Worm (Caenorhabditis elegans) whole organism, midembryonic: ENCODE measurements around the gene F40G9.6.
A peak's percentile ranks its signal among the peaks of the same experiment; 100 is the strongest.

ENCODE experiments used
- T22C8.4 ChIP-seq: fragments of 200-800 bp; sonication (Bioruptor generic); IDR thresholded peaks from 2 replicates; pipeline ENCODE4 v1.3.6; 2022; ENCODE audit warnings: missing genetic modification characterization, missing compliant biosample characterization
- cog-1 ChIP-seq: sonication (generic microtip); optimal IDR thresholded peaks from 2 replicates; lab custom pipeline; 2016; ENCODE audit warnings: missing genetic modification characterization, missing compliant biosample characterization
- flt-1 ChIP-seq: fragments of 200-800 bp; sonication (Bioruptor generic); IDR thresholded peaks from 2 replicates; pipeline ENCODE4 v1.3.6; 2022; ENCODE audit warnings: missing genetic modification characterization, missing compliant biosample characterization
- klf-2 ChIP-seq: fragments of 200-800 bp; sonication (Bioruptor generic); conservative IDR thresholded peaks from 2 replicates; pipeline ENCODE4 v1.3.6; 2022; ENCODE audit warnings: missing genetic modification reagents, missing genetic modification characterization, missing compliant biosample characterization
- med-1 ChIP-seq: sonication (generic microtip); optimal IDR thresholded peaks from 2 replicates; lab custom pipeline; 2017; ENCODE audit warnings: missing genetic modification characterization, mild to moderate bottlenecking, missing compliant biosample characterization, antibody characterized with exemption, missing genetic modification reagents; ENCODE audit not compliant: insufficient read depth
- ref-1 ChIP-seq: fragments of 200-800 bp; sonication (Bioruptor generic); conservative IDR thresholded peaks from 2 replicates; pipeline ENCODE4 v1.3.6; 2022; ENCODE audit warnings: missing genetic modification reagents, missing genetic modification characterization, missing compliant biosample characterization
- tab-1 ChIP-seq: fragments of 200-800 bp; sonication (Bioruptor generic); IDR thresholded peaks from 2 replicates; pipeline ENCODE4 v1.3.6; 2022; ENCODE audit warnings: missing genetic modification characterization, missing compliant biosample characterization
- ztf-23 ChIP-seq: fragments of 200-800 bp; sonication (Bioruptor generic); IDR thresholded peaks from 2 replicates; pipeline ENCODE4 v1.3.6; 2022; ENCODE audit warnings: missing genetic modification reagents, missing genetic modification characterization, missing compliant biosample characterization
- ztf-29 ChIP-seq: fragments of 200-800 bp; sonication (Bioruptor generic); IDR thresholded peaks from 2 replicates; pipeline ENCODE4 v1.3.6; 2022; ENCODE audit warnings: missing genetic modification reagents, missing genetic modification characterization, missing compliant biosample characterization

The F40G9.6 gene

DNA sequence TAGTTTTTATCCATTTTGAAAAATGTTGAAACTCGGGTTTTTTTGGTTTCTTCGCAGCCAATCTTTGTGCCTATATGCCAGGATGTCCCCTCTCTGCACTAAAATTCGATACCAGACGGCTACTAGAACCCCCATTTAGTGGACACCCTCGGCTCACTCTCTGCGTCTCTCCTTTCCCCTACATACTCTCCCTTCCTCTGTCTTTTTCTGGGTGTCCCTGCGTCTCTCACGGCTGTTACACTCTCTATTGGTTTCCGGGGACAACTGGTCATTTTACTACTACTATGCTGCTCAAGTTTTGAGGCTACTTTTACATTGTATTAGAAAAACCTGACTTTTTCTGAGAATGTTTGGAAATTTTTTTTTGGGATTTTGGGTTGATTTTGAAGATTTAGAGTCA, 41.0 kb downstream of the F40G9.6 start:
- TF ChIP-seq cog-1, result no peak
- no peak for TF ChIP-seq tab-1 (GFP tag; lab: Robert Waterston, UW)
- TF ChIP-seq ztf-29 (GFP tag; lab: Robert Waterston, UW), result no peak
- TF ChIP-seq flt-1 (GFP tag; lab: Robert Waterston, UW), result no peak
- TF ChIP-seq med-1 (GFP tag; lab: Kevin White, UChicago), result no peak
- no peak for TF ChIP-seq T22C8.4 (GFP tag; lab: Robert Waterston, UW)

DNA sequence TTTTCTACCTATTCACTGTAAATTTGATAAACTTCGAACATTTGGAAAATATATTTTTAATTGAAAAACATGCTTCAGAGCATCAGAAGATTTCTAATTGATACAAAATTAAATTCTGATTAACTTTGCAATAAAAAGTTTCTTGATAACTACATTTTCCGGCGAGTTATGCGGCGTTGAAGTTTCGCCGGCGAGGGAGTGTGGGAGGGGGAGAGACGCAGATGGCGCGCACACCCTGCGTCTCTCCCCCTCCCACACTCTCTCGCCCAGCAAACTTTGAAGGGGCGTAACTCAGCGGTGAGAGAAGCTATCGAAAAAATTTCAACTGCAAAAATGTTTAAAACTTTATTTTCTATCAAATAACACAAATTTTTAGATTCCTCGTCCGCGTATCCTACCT, 43.2 kb downstream of the F40G9.6 start:
- no peak for TF ChIP-seq med-1 (GFP tag; lab: Kevin White, UChicago)
- no peak for TF ChIP-seq cog-1
- TF ChIP-seq ztf-23, result no peak
- no peak for TF ChIP-seq klf-2 (GFP tag; lab: Robert Waterston, UW)
- TF ChIP-seq flt-1 (GFP tag; lab: Robert Waterston, UW), result no peak
- no peak for TF ChIP-seq tab-1 (GFP tag; lab: Robert Waterston, UW)
- TF ChIP-seq ztf-29 (GFP tag; lab: Robert Waterston, UW), result no peak
- TF ChIP-seq ref-1 (GFP tag; lab: Robert Waterston, UW), result no peak
- no peak for TF ChIP-seq T22C8.4 (GFP tag; lab: Robert Waterston, UW)

DNA sequence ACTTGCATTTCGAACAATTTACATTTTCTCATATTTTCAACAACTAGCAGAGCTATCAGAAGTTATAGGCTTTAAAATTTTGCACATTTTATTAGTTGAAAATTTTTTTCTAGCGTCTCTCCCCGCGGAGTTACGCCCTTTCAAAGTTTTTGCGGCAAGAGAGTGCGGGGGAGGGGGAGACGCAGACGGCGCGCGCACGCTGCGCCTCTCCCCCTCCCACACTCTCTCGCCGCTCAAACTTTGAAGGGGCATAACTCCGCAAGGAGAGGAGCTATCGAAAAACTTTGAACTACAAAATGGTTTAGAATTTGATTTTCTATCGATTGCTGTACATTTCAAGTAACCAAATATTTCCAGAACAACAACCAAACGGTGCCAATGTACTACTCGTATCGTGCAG, 47.7 kb downstream of the F40G9.6 start:
- TF ChIP-seq tab-1 (GFP tag; lab: Robert Waterston, UW) (no peak), flt-1 (GFP tag; lab: Robert Waterston, UW) (0 out of 2 replicates have a peak, but pooled peaks have one; percentile 38)
